Fruit fly (Drosophila melanogaster) whole organism, prepupa: ENCODE measurements around the gene CG31551.

Experiments
- Blimp-1 ChIP-seq: fragments of 200-800 bp; sonication (Bioruptor generic); optimal IDR thresholded peaks from 3 replicates; lab custom pipeline; 2017; ENCODE audit warnings: missing biosample characterization, missing genetic modification characterization, mild to moderate bottlenecking, moderate library complexity, missing genetic modification reagents
- CG10631 ChIP-seq: fragments of 200-800 bp; sonication (Bioruptor generic); optimal IDR thresholded peaks from 2 replicates; lab custom pipeline; 2016; ENCODE audit warnings: missing biosample characterization, missing genetic modification characterization
- CG10669 ChIP-seq: fragments of 200-800 bp; sonication (Bioruptor generic); optimal IDR thresholded peaks from 3 replicates; lab custom pipeline; 2018; ENCODE audit warnings: missing biosample characterization, mild to moderate bottlenecking, missing genetic modification characterization, moderate library complexity
- CG11294 ChIP-seq: fragments of 200-800 bp; sonication (Bioruptor generic); IDR thresholded peaks from 2 replicates; pipeline ENCODE4 v1.3.6; 2022; ENCODE audit warnings: missing biosample characterization, missing genetic modification characterization
- CG11762 ChIP-seq: fragments of 200-800 bp; sonication (Bioruptor generic); optimal IDR thresholded peaks from 3 replicates; lab custom pipeline; 2016; ENCODE audit warnings: missing biosample characterization, missing genetic modification characterization; ENCODE audit not compliant: insufficient read depth
- CG11902 ChIP-seq: fragments of 200-800 bp; sonication (Bioruptor generic); optimal IDR thresholded peaks from 3 replicates; lab custom pipeline; 2016; ENCODE audit warnings: missing biosample characterization, missing genetic modification characterization
- CG15336 ChIP-seq: fragments of 200-800 bp; sonication (Bioruptor generic); IDR thresholded peaks from 2 replicates; pipeline ENCODE4 v1.3.6; 2022; ENCODE audit warnings: missing biosample characterization, missing genetic modification characterization
- CG1621 ChIP-seq: fragments of 200-800 bp; sonication (Bioruptor generic); optimal IDR thresholded peaks from 3 replicates; lab custom pipeline; 2018; ENCODE audit warnings: missing biosample characterization, mild to moderate bottlenecking, missing genetic modification characterization
- CG16779 ChIP-seq: fragments of 200-800 bp; sonication (Bioruptor generic); optimal IDR thresholded peaks from 3 replicates; lab custom pipeline; 2017; ENCODE audit warnings: missing biosample characterization, mild to moderate bottlenecking, missing genetic modification characterization
- CG31627 ChIP-seq: fragments of 200-800 bp; sonication (Bioruptor generic); optimal IDR thresholded peaks from 3 replicates; lab custom pipeline; 2016; ENCODE audit warnings: missing biosample characterization, missing genetic modification characterization
- CG32006 ChIP-seq: fragments of 200-800 bp; sonication (Bioruptor generic); optimal IDR thresholded peaks from 3 replicates; lab custom pipeline; 2017; ENCODE audit warnings: missing biosample characterization, mild to moderate bottlenecking, missing genetic modification characterization
- CG34406 ChIP-seq: fragments of 200-800 bp; sonication (Bioruptor generic); optimal IDR thresholded peaks from 3 replicates; lab custom pipeline; 2016; ENCODE audit warnings: missing biosample characterization, missing genetic modification characterization
- CG4318 ChIP-seq: fragments of 200-800 bp; sonication (Bioruptor generic); optimal IDR thresholded peaks from 3 replicates; lab custom pipeline; 2017; ENCODE audit warnings: missing biosample characterization, mild to moderate bottlenecking, missing genetic modification characterization
- CG6276 ChIP-seq: fragments of 200-800 bp; sonication (Bioruptor generic); optimal IDR thresholded peaks from 2 replicates; lab custom pipeline; 2017; ENCODE audit warnings: missing biosample characterization, mild to moderate bottlenecking, missing genetic modification characterization
- CG6792 ChIP-seq: fragments of 200-800 bp; sonication (Bioruptor generic); optimal IDR thresholded peaks from 3 replicates; lab custom pipeline; 2016; ENCODE audit warnings: missing biosample characterization, missing genetic modification characterization
- CG6808 ChIP-seq: fragments of 200-800 bp; sonication (Bioruptor generic); optimal IDR thresholded peaks from 3 replicates; lab custom pipeline; 2017; ENCODE audit warnings: missing biosample characterization, missing genetic modification characterization, mild to moderate bottlenecking, moderate library complexity, missing genetic modification reagents
- CG6854 ChIP-seq: fragments of 200-800 bp; sonication (Bioruptor generic); optimal IDR thresholded peaks from 2 replicates; lab custom pipeline; 2017; ENCODE audit warnings: missing biosample characterization, mild to moderate bottlenecking, missing genetic modification characterization
- CG7368 ChIP-seq: fragments of 200-800 bp; sonication (Bioruptor generic); optimal IDR thresholded peaks from 3 replicates; lab custom pipeline; 2016; ENCODE audit warnings: missing biosample characterization, missing genetic modification characterization
- CG8119 ChIP-seq: fragments of 200-800 bp; sonication (Bioruptor generic); IDR thresholded peaks from 3 replicates; pipeline ENCODE4 v1.3.6; 2022; ENCODE audit warnings: missing biosample characterization, missing genetic modification characterization
- CG8319 ChIP-seq: fragments of 200-800 bp; sonication (Bioruptor generic); optimal IDR thresholded peaks from 3 replicates; lab custom pipeline; 2016; ENCODE audit warnings: missing biosample characterization, missing genetic modification characterization
- CG9139 ChIP-seq: fragments of 200-800 bp; sonication (Bioruptor generic); optimal IDR thresholded peaks from 3 replicates; lab custom pipeline; 2017; ENCODE audit warnings: missing biosample characterization, mild to moderate bottlenecking, missing genetic modification characterization
- Eip75B ChIP-seq: fragments of 200-800 bp; sonication (Bioruptor generic); optimal IDR thresholded peaks from 3 replicates; lab custom pipeline; 2016; ENCODE audit warnings: missing biosample characterization, missing genetic modification characterization
- Eip78C ChIP-seq: fragments of 200-800 bp; sonication (Bioruptor generic); peaks from one replicate; lab custom pipeline; 2016; ENCODE audit warnings: missing biosample characterization, missing genetic modification characterization
- Ets21C ChIP-seq: fragments of 200-800 bp; sonication (Bioruptor generic); optimal IDR thresholded peaks from 3 replicates; lab custom pipeline; 2016; ENCODE audit warnings: missing biosample characterization, missing genetic modification characterization
- Gug ChIP-seq: fragments of 200-800 bp; sonication (Bioruptor generic); IDR thresholded peaks from 2 replicates; pipeline ENCODE4 v1.3.6; 2022; ENCODE audit warnings: missing biosample characterization, missing genetic modification characterization
- Hr39 ChIP-seq: fragments of 200-800 bp; sonication (Bioruptor generic); optimal IDR thresholded peaks from 2 replicates; lab custom pipeline; 2016; ENCODE audit warnings: missing biosample characterization, missing genetic modification characterization
- Hr4 ChIP-seq: fragments of 200-800 bp; sonication (Bioruptor generic); optimal IDR thresholded peaks from 3 replicates; lab custom pipeline; 2016; ENCODE audit warnings: missing biosample characterization, missing genetic modification characterization
- Lpt ChIP-seq: fragments of 200-800 bp; sonication (Bioruptor generic); optimal IDR thresholded peaks from 3 replicates; lab custom pipeline; 2016; ENCODE audit warnings: missing biosample characterization, missing genetic modification characterization
- Met ChIP-seq: fragments of 200-800 bp; sonication (Bioruptor generic); optimal IDR thresholded peaks from 3 replicates; lab custom pipeline; 2016; ENCODE audit warnings: missing biosample characterization, missing genetic modification characterization
- OdsH ChIP-seq: fragments of 200-800 bp; sonication (Bioruptor generic); optimal IDR thresholded peaks from 3 replicates; lab custom pipeline; 2016; ENCODE audit warnings: missing biosample characterization, missing genetic modification characterization
- Sox102F ChIP-seq: fragments of 200-800 bp; sonication (Bioruptor generic); optimal IDR thresholded peaks from 2 replicates; lab custom pipeline; 2016; ENCODE audit warnings: missing biosample characterization, mild to moderate bottlenecking, missing genetic modification characterization
- Sox15 ChIP-seq: fragments of 200-800 bp; sonication (Bioruptor generic); optimal IDR thresholded peaks from 3 replicates; lab custom pipeline; 2016; ENCODE audit warnings: missing biosample characterization, missing genetic modification characterization
- achi ChIP-seq: fragments of 200-800 bp; sonication (Bioruptor generic); optimal IDR thresholded peaks from 3 replicates; lab custom pipeline; 2016; ENCODE audit warnings: missing biosample characterization, missing genetic modification characterization
- cyc ChIP-seq: fragments of 200-800 bp; sonication (Bioruptor generic); optimal IDR thresholded peaks from 3 replicates; lab custom pipeline; 2016; ENCODE audit warnings: missing biosample characterization, missing genetic modification characterization
- dac ChIP-seq: fragments of 200-800 bp; sonication (Bioruptor generic); optimal IDR thresholded peaks from 2 replicates; lab custom pipeline; 2017; ENCODE audit warnings: missing biosample characterization, mild to moderate bottlenecking, missing genetic modification characterization
- dsx ChIP-seq: fragments of 200-800 bp; optimal IDR thresholded peaks from 3 replicates; lab custom pipeline; 2019; ENCODE audit warnings: missing biosample characterization, mild to moderate bottlenecking, missing genetic modification characterization, moderate library complexity; ENCODE audit not compliant: poor library complexity, severe bottlenecking
- eg ChIP-seq: fragments of 200-800 bp; sonication (Bioruptor generic); IDR thresholded peaks from 3 replicates; pipeline ENCODE4 v1.3.6; 2022; ENCODE audit warnings: missing biosample characterization, missing genetic modification characterization
- esn ChIP-seq: fragments of 200-800 bp; sonication (Bioruptor generic); optimal IDR thresholded peaks from 2 replicates; lab custom pipeline; 2016; ENCODE audit warnings: missing biosample characterization, mild to moderate bottlenecking, missing genetic modification characterization, moderate library complexity
- fd85E ChIP-seq: fragments of 200-800 bp; sonication (Bioruptor generic); optimal IDR thresholded peaks from 3 replicates; lab custom pipeline; 2016; ENCODE audit warnings: missing biosample characterization, missing genetic modification characterization
- fkh ChIP-seq: fragments of 200-800 bp; sonication (Bioruptor generic); optimal IDR thresholded peaks from 3 replicates; lab custom pipeline; 2017; ENCODE audit warnings: missing biosample characterization, mild to moderate bottlenecking, missing genetic modification characterization, moderate library complexity
- lz ChIP-seq: fragments of 200-800 bp; sonication (Bioruptor generic); optimal IDR thresholded peaks from 3 replicates; lab custom pipeline; 2016; ENCODE audit warnings: missing biosample characterization, missing genetic modification characterization
- net ChIP-seq: fragments of 200-800 bp; sonication (Bioruptor generic); optimal IDR thresholded peaks from 3 replicates; lab custom pipeline; 2016; ENCODE audit warnings: missing biosample characterization, missing genetic modification characterization
- pdm3 ChIP-seq: fragments of 200-800 bp; sonication (Bioruptor generic); optimal IDR thresholded peaks from 3 replicates; lab custom pipeline; 2016; ENCODE audit warnings: missing biosample characterization, missing genetic modification characterization
- spab ChIP-seq: fragments of 200-800 bp; sonication (Bioruptor generic); optimal IDR thresholded peaks from 2 replicates; lab custom pipeline; 2017; ENCODE audit warnings: missing biosample characterization, mild to moderate bottlenecking, missing genetic modification characterization, missing genetic modification reagents
- ss ChIP-seq, 2 experiments: fragments of 200-800 bp; sonication (Bioruptor generic); optimal IDR thresholded peaks; 2 replicates in 1 of 2; 3 replicates in 1 of 2; lab custom pipeline; 2017 to 2018; ENCODE audit warnings: mild to moderate bottlenecking in 2 of 2, missing biosample characterization in 2 of 2, missing genetic modification characterization in 2 of 2, moderate library complexity in 1 of 2
- svp ChIP-seq: fragments of 200-800 bp; sonication (Bioruptor generic); peaks from one replicate; lab custom pipeline; 2016; ENCODE audit warnings: missing biosample characterization, missing genetic modification characterization
- topi ChIP-seq: fragments of 200-800 bp; sonication (Bioruptor generic); optimal IDR thresholded peaks from 3 replicates; lab custom pipeline; 2016; ENCODE audit warnings: missing biosample characterization, missing genetic modification characterization
- vri ChIP-seq: fragments of 200-800 bp; sonication (Bioruptor generic); optimal IDR thresholded peaks from 3 replicates; lab custom pipeline; 2016; ENCODE audit warnings: missing biosample characterization, mild to moderate bottlenecking, missing genetic modification characterization

CG31551 gene

dm6 chr3R:5670660-5671264 is 43.1 kb downstream of the CG31551 start (continued):
- TF ChIP-seq CG6808 (GFP tag; lab: Kevin White, UChicago) (peak; percentile 54), CG7368 (GFP tag; lab: Kevin White, UChicago) (no peak), OdsH (GFP tag; lab: Kevin White, UChicago) (no peak), lz (no peak), fd85E (GFP tag; lab: Kevin White, UChicago) (no peak), cyc (GFP tag; lab: Kevin White, UChicago) (peak; percentile 2), Sox15 (GFP tag; lab: Kevin White, UChicago) (no peak), CG11762 (GFP tag; lab: Kevin White, UChicago) (no peak), svp (GFP tag; lab: Kevin White, UChicago) (no peak), CG31627 (GFP tag; lab: Kevin White, UChicago) (peak; percentile 2), CG10669 (GFP tag; lab: Kevin White, UChicago) (peak; percentile 12), CG6854 (no peak), CG15336 (no peak), CG6792 (GFP tag; lab: Kevin White, UChicago) (no peak), CG34406 (GFP tag; lab: Kevin White, UChicago) (no peak), Eip78C (GFP tag; lab: Kevin White, UChicago) (peak; percentile 63), CG9139 (GFP tag; lab: Kevin White, UChicago) (peak; percentile 25), CG8119 (GFP tag; lab: Robert Waterston, UW) (no peak), Hr4 (GFP tag; lab: Kevin White, UChicago) (peak; percentile 30), eg (GFP tag; lab: Robert Waterston, UW) (no peak), CG16779 (tag; lab: Kevin White, UChicago) (peak; percentile 25), CG6276 (GFP tag; lab: Kevin White, UChicago) (no peak), achi (peak; percentile 42), CG1621 (tag; lab: Kevin White, UChicago) (peak; percentile 46), dac (GFP tag; lab: Kevin White, UChicago) (no peak), ss (GFP tag; optimal IDR thresholded peaks at IDR 0.05; lab: Kevin White, UChicago) (peak in 1 of 2 experiments; percentile 53), Eip75B (GFP tag; lab: Kevin White, UChicago) (peak; percentile 20), spab (GFP tag; lab: Kevin White, UChicago) (peak; percentile 7), net (GFP tag; lab: Kevin White, UChicago) (no peak), vri (peak; percentile 13), Blimp-1 (GFP tag; lab: Kevin White, UChicago) (no peak)

- no peak for TF ChIP-seq topi
- no peak for TF ChIP-seq net (GFP tag; lab: Kevin White, UChicago)
- no peak for TF ChIP-seq dsx (GFP tag; lab: Kevin White, UChicago)
- TF ChIP-seq CG11762 (GFP tag; lab: Kevin White, UChicago), result no peak
- TF ChIP-seq CG34406 (GFP tag; lab: Kevin White, UChicago), result no peak
- TF ChIP-seq CG8319 (GFP tag; lab: Kevin White, UChicago), result no peak
- TF ChIP-seq CG11294 (GFP tag; lab: Robert Waterston, UW), result no peak
- no peak for TF ChIP-seq Ets21C (GFP tag; lab: Kevin White, UChicago)
- no peak for TF ChIP-seq CG7368 (GFP tag; lab: Kevin White, UChicago)
- TF ChIP-seq pdm3 (GFP tag; lab: Kevin White, UChicago), result no peak
- no peak for TF ChIP-seq CG16779 (tag; lab: Kevin White, UChicago)
- no peak for TF ChIP-seq CG32006
- no peak for TF ChIP-seq CG8119 (GFP tag; lab: Robert Waterston, UW)
- no peak for TF ChIP-seq Gug (GFP tag; lab: Robert Waterston, UW)
- no peak for TF ChIP-seq CG10631 (GFP tag; lab: Kevin White, UChicago)
- TF ChIP-seq Hr39 (GFP tag; lab: Kevin White, UChicago), result no peak
- TF ChIP-seq esn (GFP tag; lab: Kevin White, UChicago), result peak; percentile 18
- TF ChIP-seq svp (GFP tag; lab: Kevin White, UChicago), result peak; percentile 100
- peak; percentile 43 for TF ChIP-seq Blimp-1 (GFP tag; lab: Kevin White, UChicago)
- TF ChIP-seq Met (GFP tag; lab: Kevin White, UChicago), result no peak
- peak; percentile 26 for TF ChIP-seq Lpt
- TF ChIP-seq Hr4 (GFP tag; lab: Kevin White, UChicago), result no peak
- TF ChIP-seq CG4318, result no peak
- TF ChIP-seq ss (GFP tag; optimal IDR thresholded peaks at IDR 0.05; lab: Kevin White, UChicago), result peak in 1 of 2 experiments; percentile 18
- TF ChIP-seq spab (GFP tag; lab: Kevin White, UChicago), result no peak
- no peak for TF ChIP-seq OdsH (GFP tag; lab: Kevin White, UChicago)
- TF ChIP-seq CG11902, result no peak
- no peak for TF ChIP-seq cyc (GFP tag; lab: Kevin White, UChicago)
- TF ChIP-seq Sox102F (GFP tag; lab: Kevin White, UChicago), result no peak
- no peak for TF ChIP-seq fkh (GFP tag; lab: Kevin White, UChicago)
- TF ChIP-seq CG6276 (GFP tag; lab: Kevin White, UChicago), result no peak
Measured at dm6 chr3R:5671265-5671663, 43.6 kb downstream of the CG31551 start.
